Worm (Caenorhabditis elegans): Measurements from ENCODE around the gene C07A9.9.

Gene C07A9.9

DNA sequence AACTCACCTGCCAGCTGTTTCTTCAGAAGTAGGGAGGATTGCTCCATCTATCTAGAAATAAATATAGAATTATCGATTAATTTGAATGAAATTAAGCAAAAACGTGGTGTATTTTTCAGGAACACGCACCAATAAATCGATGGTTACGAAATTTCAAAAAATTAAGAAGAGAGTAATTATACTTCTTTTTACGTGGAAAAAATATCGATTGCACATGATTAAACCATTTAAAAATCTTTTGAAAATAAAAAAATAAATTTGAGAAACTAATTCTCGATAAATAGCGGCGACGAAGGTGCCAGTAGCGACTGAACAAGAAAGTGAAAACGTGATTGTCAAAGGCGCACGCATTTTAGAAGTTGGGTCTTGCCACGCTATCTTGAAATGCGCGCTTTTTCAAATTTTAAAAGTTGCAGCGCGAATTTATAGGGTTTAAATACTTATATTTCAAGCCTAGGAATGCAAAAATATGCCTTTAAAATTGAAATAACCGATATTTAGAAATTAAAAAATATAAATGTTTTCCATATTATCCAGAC is 36.3 kb downstream of the C07A9.9 start, which contains the start of gene ubc-7 (continued):
- TF ChIP-seq Y116A8C.19 (tag; optimal IDR thresholded peaks at IDR 0.05; ENCODE audit: borderline replicate concordance) (no peak), isw-1 (GFP tag; IDR thresholded peaks at IDR 0.05) (peak; percentile 82), nhr-84 (tag; optimal IDR thresholded peaks at IDR 0.05) (no peak), nhr-90 (tag; optimal IDR thresholded peaks at IDR 0.05; ENCODE audit: poor library complexity) (peak; percentile 81), ama-1 (optimal IDR thresholded peaks at IDR 0.05) (peak; percentile 38), egl-27 (tag; optimal IDR thresholded peaks at IDR 0.05) (no peak), vab-15 (tag; optimal IDR thresholded peaks at IDR 0.05) (no peak), unc-62 (GFP tag; optimal IDR thresholded peaks at IDR 0.05) (no peak), zip-4 (GFP tag; optimal IDR thresholded peaks at IDR 0.05) (no peak), pag-3 (tag; optimal IDR thresholded peaks at IDR 0.05; ENCODE audit: borderline replicate concordance, insufficient read depth) (no peak), ceh-82 (tag; optimal IDR thresholded peaks at IDR 0.05) (peak; percentile 53 to 89 (median 79)), unc-130 (tag; optimal IDR thresholded peaks at IDR 0.05) (peak; percentile 88), lin-14 (GFP tag; optimal IDR thresholded peaks at IDR 0.05) (peak; percentile 76), sox-4 (tag; optimal IDR thresholded peaks at IDR 0.05) (peak; percentile 51), elt-2 (tag; optimal IDR thresholded peaks at IDR 0.05) (peak; percentile 38), ztf-4 (tag; optimal IDR thresholded peaks at IDR 0.05) (peak; percentile 56), hlh-17 (GFP tag; optimal IDR thresholded peaks at IDR 0.05; ENCODE audit: borderline replicate concordance) (no peak), ets-5 (GFP tag; IDR thresholded peaks at IDR 0.05) (no peak), fkh-10 (GFP tag; optimal IDR thresholded peaks at IDR 0.05) (peak; percentile 25), mdl-1 (tag; optimal IDR thresholded peaks at IDR 0.05) (peak in 1 of 2 experiments; percentile 93), sptf-1 (tag; optimal IDR thresholded peaks at IDR 0.05) (no peak), hlh-4 (tag; optimal IDR thresholded peaks at IDR 0.05) (no peak), pax-3 (tag; optimal IDR thresholded peaks at IDR 0.05) (no peak), C16A3.4 (tag; optimal IDR thresholded peaks at IDR 0.05) (peak; percentile 85), jun-1 (tag; optimal IDR thresholded peaks at IDR 0.05) (peak; percentile 72), ztf-11 (tag; optimal IDR thresholded peaks at IDR 0.05) (no peak), nhr-47 (tag; optimal IDR thresholded peaks at IDR 0.05) (peak; percentile 89), irx-1 (tag; optimal IDR thresholded peaks at IDR 0.05) (peak; percentile 67), lin-39 (tag; optimal IDR thresholded peaks at IDR 0.05) (peak; percentile 76), dpl-1 (GFP tag; optimal IDR thresholded peaks at IDR 0.05) (peak; percentile 98 to 99 (median 99)), nhr-28 (tag; optimal IDR thresholded peaks at IDR 0.05) (no peak), ceh-88 (GFP tag; IDR thresholded peaks at IDR 0.05) (peak; percentile 57), C04F5.9 (tag; optimal IDR thresholded peaks at IDR 0.05) (peak; percentile 64), F16B12.6 (tag; optimal IDR thresholded peaks at IDR 0.05) (peak; percentile 65), lsy-2 (tag; optimal IDR thresholded peaks at IDR 0.05) (peak; percentile 91 to 94), fkh-8 (tag; optimal IDR thresholded peaks at IDR 0.05) (peak; percentile 78), skn-1 (tag; optimal IDR thresholded peaks at IDR 0.05) (peak; percentile 93), ces-1 (GFP tag; optimal IDR thresholded peaks at IDR 0.05) (no peak), efl-3 (GFP tag; optimal IDR thresholded peaks at IDR 0.05) (no peak), mep-1 (tag; optimal IDR thresholded peaks at IDR 0.05) (peak; percentile 88), grh-1 (GFP tag; IDR thresholded peaks at IDR 0.05) (peak; percentile 76), mab-9 (GFP tag; IDR thresholded peaks at IDR 0.05) (no peak), tbx-2 (tag; optimal IDR thresholded peaks at IDR 0.05) (peak; percentile 85), nhr-237 (tag; optimal IDR thresholded peaks at IDR 0.05) (peak; percentile 55), ceh-8 (GFP tag; optimal IDR thresholded peaks at IDR 0.05) (no peak), nhr-76 (tag; optimal IDR thresholded peaks at IDR 0.05) (no peak), tlp-1 (tag; optimal IDR thresholded peaks at IDR 0.05) (no peak), unc-30 (tag; optimal IDR thresholded peaks at IDR 0.05) (no peak), aha-1 (tag; optimal IDR thresholded peaks at IDR 0.05) (peak; percentile 28), swsn-7 (tag; optimal IDR thresholded peaks at IDR 0.05) (peak; percentile 75), dsc-1 (tag; optimal IDR thresholded peaks at IDR 0.05) (peak; percentile 67), unc-86 (tag; optimal IDR thresholded peaks at IDR 0.05) (peak; percentile 74), nhr-85 (tag) (peak; percentile 86)
